Worm (Caenorhabditis elegans) whole organism, L4 larva: Measurements from ENCODE around the gene pigx-1.

Source experiments
- F26F4.8 ChIP-seq: fragments of 200-800 bp; sonication (Bioruptor generic); conservative IDR thresholded peaks from 2 replicates; pipeline ENCODE4 v1.3.6; 2022; ENCODE audit warnings: missing genetic modification characterization, missing compliant biosample characterization
- F37D6.2 ChIP-seq: sonication (generic microtip); optimal IDR thresholded peaks from 2 replicates; lab custom pipeline; 2016; ENCODE audit warnings: mild to moderate bottlenecking, missing genetic modification characterization, missing compliant biosample characterization
- F44E2.7 ChIP-seq: fragments of 200-800 bp; sonication (Bioruptor generic); IDR thresholded peaks from 2 replicates; pipeline ENCODE4 v2.1.2; 2022; ENCODE audit warnings: missing genetic modification characterization, missing compliant biosample characterization
- R02D3.7 ChIP-seq: fragments of 150-350 bp; sonication (generic microtip); optimal IDR thresholded peaks from 3 replicates; lab custom pipeline; 2014; ENCODE audit warnings: missing biosample characterization, missing genetic modification characterization
- T20F7.1 ChIP-seq: fragments of 200-800 bp; sonication (Bioruptor generic); optimal IDR thresholded peaks from 2 replicates; lab custom pipeline; 2018; ENCODE audit warnings: mild to moderate bottlenecking, missing genetic modification characterization, missing compliant biosample characterization
- T26A8.4 ChIP-seq: fragments of 200-800 bp; sonication (Bioruptor generic); IDR thresholded peaks from 2 replicates; pipeline ENCODE4 v1.3.6; 2022; ENCODE audit warnings: missing genetic modification characterization, missing compliant biosample characterization
- Y105C5A.15 ChIP-seq: fragments of 200-800 bp; sonication (Bioruptor generic); IDR thresholded peaks from 2 replicates; pipeline ENCODE4 v1.3.6; 2022; ENCODE audit warnings: missing genetic modification characterization, missing compliant biosample characterization
- aha-1 ChIP-seq: fragments of 150-350 bp; peaks from one replicate; lab custom pipeline; 2014; ENCODE audit warnings: missing biosample characterization, missing genetic modification characterization
- ama-1 ChIP-seq: fragments of 150-350 bp; optimal IDR thresholded peaks from 2 replicates; lab custom pipeline; 2014; ENCODE audit warnings: inconsistent platforms, mixed read lengths
- arid-1 ChIP-seq: fragments of 200-800 bp; sonication (Bioruptor generic); conservative IDR thresholded peaks from 2 replicates; pipeline ENCODE4 v1.3.6; 2022; ENCODE audit warnings: missing genetic modification reagents, missing genetic modification characterization, missing compliant biosample characterization
- ceh-32 ChIP-seq: sonication (generic microtip); optimal IDR thresholded peaks from 2 replicates; lab custom pipeline; 2016; ENCODE audit warnings: mild to moderate bottlenecking, missing genetic modification characterization, missing compliant biosample characterization; ENCODE audit not compliant: poor library complexity
- cey-2 ChIP-seq: sonication (generic microtip); optimal IDR thresholded peaks from 3 replicates; lab custom pipeline; 2017; ENCODE audit warnings: missing genetic modification characterization, mild to moderate bottlenecking, missing compliant biosample characterization, antibody characterized with exemption, borderline replicate concordance; ENCODE audit not compliant: insufficient read depth
- daf-16 ChIP-seq, 3 experiments: sonication (generic microtip); optimal IDR thresholded peaks; 2 replicates each; lab custom pipeline; 2016 to 2017; ENCODE audit warnings: missing genetic modification characterization in 3 of 3, missing genetic modification reagents in 3 of 3, mild to moderate bottlenecking in 2 of 3, missing compliant biosample characterization in 2 of 3, missing biosample characterization in 1 of 3, moderate library complexity in 1 of 3
- dve-1 ChIP-seq: sonication (generic microtip); optimal IDR thresholded peaks from 2 replicates; lab custom pipeline; 2017; ENCODE audit warnings: antibody characterized with exemption, mild to moderate bottlenecking, missing genetic modification characterization, missing compliant biosample characterization; ENCODE audit not compliant: insufficient read depth
- fkh-10 ChIP-seq: fragments of 150-350 bp; optimal IDR thresholded peaks from 2 replicates; lab custom pipeline; 2014; ENCODE audit warnings: missing biosample characterization, missing genetic modification reagents, missing genetic modification characterization
- hif-1 ChIP-seq, 2 experiments: sonication (generic microtip); optimal IDR thresholded peaks; 2 replicates each; lab custom pipeline; 2016 to 2017; ENCODE audit warnings: missing compliant biosample characterization in 2 of 2, missing genetic modification characterization in 2 of 2, missing genetic modification reagents in 2 of 2, missing genotype in 2 of 2, mild to moderate bottlenecking in 1 of 2
- hlh-11 ChIP-seq: fragments of 200-800 bp; sonication (Bioruptor generic); optimal IDR thresholded peaks from 2 replicates; lab custom pipeline; 2018; ENCODE audit warnings: mild to moderate bottlenecking, missing genetic modification characterization, missing compliant biosample characterization
- hlh-30 ChIP-seq: sonication (generic microtip); optimal IDR thresholded peaks from 2 replicates; lab custom pipeline; 2017; ENCODE audit warnings: antibody characterized with exemption, mild to moderate bottlenecking, missing genetic modification characterization, missing compliant biosample characterization; ENCODE audit not compliant: insufficient read depth
- hmg-1.1 ChIP-seq: fragments of 200-800 bp; sonication (Bioruptor generic); IDR thresholded peaks from 2 replicates; pipeline ENCODE4 v1.3.6; 2022; ENCODE audit warnings: missing genetic modification reagents, missing genetic modification characterization, missing compliant biosample characterization
- lim-7 ChIP-seq: fragments of 200-800 bp; sonication (Bioruptor generic); IDR thresholded peaks from 2 replicates; pipeline ENCODE4 v1.3.6; 2022; ENCODE audit warnings: missing genetic modification characterization, missing compliant biosample characterization
- lin-1 ChIP-seq: fragments of 200-800 bp; sonication (Bioruptor generic); IDR thresholded peaks from 2 replicates; pipeline ENCODE4 v1.3.6; 2022; ENCODE audit warnings: missing genetic modification reagents, missing genetic modification characterization, missing compliant biosample characterization
- lin-13 ChIP-seq: fragments of 150-350 bp; optimal IDR thresholded peaks from 2 replicates; lab custom pipeline; 2014; ENCODE audit warnings: missing biosample characterization, missing genetic modification reagents, missing genetic modification characterization
- lin-15B ChIP-seq: fragments of 150-350 bp; sonication (generic microtip); optimal IDR thresholded peaks from 3 replicates; lab custom pipeline; 2014; ENCODE audit warnings: missing biosample characterization, missing genetic modification characterization
- lin-38 ChIP-seq: fragments of 200-800 bp; sonication (Bioruptor generic); IDR thresholded peaks from 2 replicates; pipeline ENCODE4 v1.3.6; 2022; ENCODE audit warnings: missing genetic modification reagents, missing genetic modification characterization, missing compliant biosample characterization
- lsy-2 ChIP-seq, 2 experiments: fragments of 150-350 bp in 1 of 2; sonication (generic microtip) in 1 of 2; optimal IDR thresholded peaks; 2 replicates each; lab custom pipeline; 2014 to 2017; ENCODE audit warnings: missing biosample characterization in 2 of 2, missing genetic modification characterization in 2 of 2
- mep-1 ChIP-seq: fragments of 150-350 bp; sonication (generic microtip); optimal IDR thresholded peaks from 3 replicates; lab custom pipeline; 2014; ENCODE audit warnings: missing biosample characterization, missing genetic modification characterization
- mes-2 ChIP-seq: sonication (generic microtip); optimal IDR thresholded peaks from 2 replicates; lab custom pipeline; 2016; ENCODE audit warnings: missing genotype, mild to moderate bottlenecking, missing genetic modification characterization, missing compliant biosample characterization; ENCODE audit not compliant: poor library complexity, severe bottlenecking
- mxl-2 ChIP-seq: fragments of 200-800 bp; sonication (Bioruptor generic); conservative IDR thresholded peaks from 2 replicates; pipeline ENCODE4 v1.3.6; 2022; ENCODE audit warnings: missing genetic modification reagents, missing genetic modification characterization, missing compliant biosample characterization
- nhr-237 ChIP-seq: sonication (generic microtip); optimal IDR thresholded peaks from 2 replicates; lab custom pipeline; 2017; ENCODE audit warnings: missing biosample characterization, missing genetic modification characterization
- nhr-28 ChIP-seq: fragments of 150-350 bp; optimal IDR thresholded peaks from 2 replicates; lab custom pipeline; 2014; ENCODE audit warnings: missing biosample characterization, missing genetic modification characterization
- nhr-41 ChIP-seq: fragments of 200-800 bp; sonication (Bioruptor generic); IDR thresholded peaks from 2 replicates; pipeline ENCODE4 v1.3.6; 2022; ENCODE audit warnings: missing genetic modification reagents, missing genetic modification characterization, missing compliant biosample characterization
- nhr-6 ChIP-seq: fragments of 150-350 bp; optimal IDR thresholded peaks from 2 replicates; lab custom pipeline; 2014; ENCODE audit warnings: missing biosample characterization, missing genetic modification characterization
- nhr-77 ChIP-seq: fragments of 150-350 bp; optimal IDR thresholded peaks from 2 replicates; lab custom pipeline; 2014; ENCODE audit warnings: missing biosample characterization, missing genetic modification characterization
- pha-4 ChIP-seq, 2 experiments: fragments of 150-350 bp in 1 of 2; fragments of 200-800 bp in 1 of 2; sonication (Bioruptor generic) in 1 of 2; IDR thresholded peaks in 1 of 2; optimal IDR thresholded peaks in 1 of 2; 2 replicates each; pipeline versions ENCODE4 v1.3.6 to Lab custom; 2014 to 2022; ENCODE audit warnings: missing genetic modification characterization in 2 of 2, missing genetic modification reagents in 2 of 2, missing biosample characterization in 1 of 2, missing compliant biosample characterization in 1 of 2
- pqm-1 ChIP-seq: sonication (generic microtip); optimal IDR thresholded peaks from 2 replicates; lab custom pipeline; 2017; ENCODE audit warnings: missing biosample characterization, missing genetic modification characterization
- rbr-2 ChIP-seq: sonication (generic microtip); optimal IDR thresholded peaks from 2 replicates; lab custom pipeline; 2016; ENCODE audit warnings: missing genotype, missing genetic modification characterization, missing compliant biosample characterization
- spr-1 ChIP-seq: sonication (generic microtip); optimal IDR thresholded peaks from 2 replicates; lab custom pipeline; 2016; ENCODE audit warnings: mild to moderate bottlenecking, missing genetic modification characterization, missing compliant biosample characterization
- spr-3 ChIP-seq: fragments of 200-800 bp; sonication (Bioruptor generic); optimal IDR thresholded peaks from 2 replicates; lab custom pipeline; 2018; ENCODE audit warnings: mild to moderate bottlenecking, missing genetic modification characterization, missing compliant biosample characterization
- unc-130 ChIP-seq: sonication (generic microtip); optimal IDR thresholded peaks from 2 replicates; lab custom pipeline; 2016; ENCODE audit warnings: missing genetic modification reagents, missing genetic modification characterization, missing compliant biosample characterization
- zfp-2 ChIP-seq: sonication (generic microtip); optimal IDR thresholded peaks from 2 replicates; lab custom pipeline; 2016; ENCODE audit warnings: mild to moderate bottlenecking, missing genetic modification characterization, missing compliant biosample characterization
- zfp-3 ChIP-seq: fragments of 200-800 bp; sonication (Bioruptor generic); conservative IDR thresholded peaks from 2 replicates; pipeline ENCODE4 v1.3.6; 2022; ENCODE audit warnings: missing genetic modification reagents, missing genetic modification characterization, missing compliant biosample characterization
- zip-11 ChIP-seq: fragments of 200-800 bp; sonication (Bioruptor generic); IDR thresholded peaks from 2 replicates; pipeline ENCODE4 v1.3.6; 2022; ENCODE audit warnings: missing genetic modification characterization, missing compliant biosample characterization
- zip-2 ChIP-seq: fragments of 150-350 bp; optimal IDR thresholded peaks from 2 replicates; lab custom pipeline; 2014; ENCODE audit warnings: missing biosample characterization, missing genetic modification characterization
- ztf-11 ChIP-seq: fragments of 150-350 bp; optimal IDR thresholded peaks from 2 replicates; lab custom pipeline; 2014; ENCODE audit warnings: missing biosample characterization, missing genetic modification characterization

pigx-1 gene

DNA sequence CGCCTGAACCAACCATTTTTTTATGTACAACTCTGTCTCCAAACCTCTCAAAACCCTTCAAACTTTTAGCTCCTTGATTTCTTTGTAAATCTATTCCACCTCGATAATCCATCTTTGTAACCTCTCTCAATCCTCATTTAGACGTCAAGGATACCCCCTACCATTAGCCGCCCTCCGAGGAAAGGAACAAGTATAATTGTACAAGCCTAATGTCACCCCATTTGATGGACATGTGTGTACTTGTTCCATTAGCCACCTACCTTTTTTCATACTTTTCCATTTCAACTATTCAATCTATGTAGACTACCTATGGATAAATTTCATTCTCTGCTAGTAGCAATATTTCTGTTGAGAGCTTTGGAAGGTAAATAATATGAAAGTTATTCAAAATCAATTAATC is 10.9 kb upstream of the pigx-1 start, which contains the start of gene C05D9.4:
Gene C05D9.4, plus strand, starts transcription at position 301 of the 400 bp plus-strand sequence.
- no peak for TF ChIP-seq hlh-30
- TF ChIP-seq zfp-2 (tag; lab: Kevin White, UChicago) = no peak
- TF ChIP-seq T26A8.4 (GFP tag; lab: Robert Waterston, UW) = no peak
- TF ChIP-seq nhr-41 (GFP tag; lab: Robert Waterston, UW) = no peak
- no peak for TF ChIP-seq zip-11 (GFP tag; lab: Robert Waterston, UW)
- no peak for TF ChIP-seq hlh-11 (tag; lab: Kevin White, UChicago)
- no peak for TF ChIP-seq aha-1
- no peak for TF ChIP-seq pqm-1 (tag; lab: Kevin White, UChicago)
- TF ChIP-seq fkh-10 (GFP tag; lab: Kevin White, UChicago) = no peak
- no peak for TF ChIP-seq zip-2 (tag; lab: Kevin White, UChicago)
- TF ChIP-seq unc-130 (GFP tag; lab: Kevin White, UChicago) = no peak
- TF ChIP-seq ztf-11 = no peak
- TF ChIP-seq cey-2 (tag; lab: Kevin White, UChicago) = no peak
- TF ChIP-seq ama-1 (lab: Kevin White, UChicago) = no peak
- TF ChIP-seq, all 104 proteins: peak for 0

ce11 chrX:1103702-1104262 is 7.0 kb upstream of the pigx-1 start, which contains the start of gene ife-4:
Gene ife-4 (plus strand): TSS chrX:1104212.
- TF ChIP-seq R02D3.7 (tag; lab: Kevin White, UChicago) = no peak
- TF ChIP-seq mxl-2 = no peak
- TF ChIP-seq nhr-77 = no peak
- TF ChIP-seq hmg-1.1 (GFP tag; lab: Robert Waterston, UW) = peak; percentile 75
- TF ChIP-seq mep-1 (tag; lab: Kevin White, UChicago) = peak; percentile 74
- peak; percentile 46 for TF ChIP-seq rbr-2 (tag; lab: Kevin White, UChicago)
- peak in 1 of 2 experiments; percentile 49 for TF ChIP-seq lsy-2 (tag; optimal IDR thresholded peaks at IDR 0.05; lab: Kevin White, UChicago)
- TF ChIP-seq nhr-6 (tag; lab: Kevin White, UChicago) = peak; percentile 72
- peak in 1 of 2 experiments; percentile 13 for TF ChIP-seq hif-1 (tag; optimal IDR thresholded peaks at IDR 0.05; lab: Kevin White, UChicago)
- TF ChIP-seq mes-2 (tag; lab: Kevin White, UChicago) = peak; percentile 71
- peak; percentile 25 for TF ChIP-seq hlh-30
- TF ChIP-seq F37D6.2 (tag; lab: Kevin White, UChicago) = peak; percentile 1
- no peak for TF ChIP-seq spr-1 (tag; lab: Kevin White, UChicago)

DNA sequence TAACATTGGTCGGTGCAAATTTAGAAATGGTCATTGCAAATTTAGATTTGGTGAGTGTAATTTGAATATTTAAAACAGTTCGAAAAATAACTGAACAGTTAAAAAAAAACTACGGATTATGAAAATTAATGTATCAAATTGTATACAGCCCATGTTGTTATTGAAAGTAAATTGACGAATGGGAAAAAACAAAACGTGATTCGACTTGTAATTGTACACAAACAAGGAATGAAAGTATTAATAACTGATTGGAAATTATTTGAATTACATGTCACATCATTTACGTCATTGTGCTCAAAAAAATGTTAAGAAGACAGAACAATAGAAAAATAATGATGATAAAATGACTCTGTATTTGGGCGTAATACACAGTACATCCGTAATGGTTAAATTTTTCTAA is 2.5 kb downstream of the pigx-1 start:
- TF ChIP-seq dve-1 (tag; lab: Kevin White, UChicago) (peak; percentile 29), mxl-2 (no peak), daf-16 (GFP tag; optimal IDR thresholded peaks at IDR 0.05; lab: Kevin White, UChicago) (no peak), daf-16 (tag; optimal IDR thresholded peaks at IDR 0.05; lab: Kevin White, UChicago) (peak; percentile 91), pha-4 (GFP tag; IDR thresholded peaks at IDR 0.05; lab: Robert Waterston, UW) (no peak), pha-4 (tag; optimal IDR thresholded peaks at IDR 0.05; lab: Kevin White, UChicago) (no peak), aha-1 (peak; percentile 47), nhr-28 (tag; lab: Kevin White, UChicago) (peak; percentile 2), nhr-77 (peak; percentile 42), F44E2.7 (GFP tag; lab: Robert Waterston, UW) (no peak), ceh-32 (tag; lab: Kevin White, UChicago) (no peak), T26A8.4 (GFP tag; lab: Robert Waterston, UW) (no peak), lim-7 (no peak)

ce11 chrX:1093154-1093553 is 3.7 kb downstream of the pigx-1 start:
- TF ChIP-seq lsy-2 (tag; optimal IDR thresholded peaks at IDR 0.05; lab: Kevin White, UChicago) (peak; percentile 78 to 93), nhr-237 (no peak), ama-1 (lab: Kevin White, UChicago) (peak; percentile 63), arid-1 (GFP tag; lab: Robert Waterston, UW) (peak; percentile 89), F37D6.2 (tag; lab: Kevin White, UChicago) (peak; percentile 81), lin-15B (tag; lab: Kevin White, UChicago) (no peak), F26F4.8 (GFP tag; lab: Robert Waterston, UW) (no peak), lin-1 (peak; percentile 89), T20F7.1 (peak; percentile 74), lin-13 (peak; percentile 87), lin-38 (GFP tag; lab: Robert Waterston, UW) (peak; percentile 67), Y105C5A.15 (GFP tag; lab: Robert Waterston, UW) (peak; percentile 26; the same call in 1 of the 2 replicates), zfp-3 (GFP tag; lab: Robert Waterston, UW) (no peak), hif-1 (tag; optimal IDR thresholded peaks at IDR 0.05; lab: Kevin White, UChicago) (peak; percentile 51 to 95), nhr-28 (tag; lab: Kevin White, UChicago) (peak; percentile 95), spr-3 (GFP tag; lab: Kevin White, UChicago) (peak; percentile 60)
